Fruit fly (Drosophila melanogaster) whole organism, embryonic: ENCODE measurements around the gene CG7029.
A peak's percentile ranks its signal among the peaks of the same experiment; 100 is the strongest.

ENCODE experiments used
- Abd-B ChIP-seq: fragments of 200-800 bp; sonication (Bioruptor generic); optimal IDR thresholded peaks from 2 replicates; lab custom pipeline; 2018; ENCODE audit warnings: missing biosample characterization, mild to moderate bottlenecking, missing genetic modification characterization, moderate library complexity
- Ada2b ChIP-seq: fragments of 200-800 bp; sonication (Bioruptor generic); IDR thresholded peaks from 2 replicates; pipeline ENCODE4 v1.3.6; 2022; ENCODE audit warnings: missing biosample characterization, missing genetic modification characterization
- Adf1 ChIP-seq: fragments of 200-800 bp; sonication (Bioruptor generic); IDR thresholded peaks from 2 replicates; pipeline ENCODE4 v1.3.6; 2022; ENCODE audit warnings: missing biosample characterization, missing genetic modification characterization
- CG10462 ChIP-seq: fragments of 200-800 bp; sonication (Bioruptor generic); optimal IDR thresholded peaks from 2 replicates; lab custom pipeline; 2016; ENCODE audit warnings: missing biosample characterization, missing genetic modification characterization
- CG10543 ChIP-seq: fragments of 200-800 bp; sonication (Bioruptor generic); optimal IDR thresholded peaks from 3 replicates; lab custom pipeline; 2017; ENCODE audit warnings: missing biosample characterization, mild to moderate bottlenecking, missing genetic modification characterization, moderate library complexity
- CG11695 ChIP-seq: fragments of 200-800 bp; sonication (Bioruptor generic); IDR thresholded peaks from 3 replicates; pipeline ENCODE4 v1.3.6; 2022; ENCODE audit warnings: missing biosample characterization, missing genetic modification characterization
- CG12236 ChIP-seq: fragments of 200-800 bp; sonication (Bioruptor generic); optimal IDR thresholded peaks from 2 replicates; lab custom pipeline; 2016; ENCODE audit warnings: missing biosample characterization, missing genetic modification characterization
- CG12942 ChIP-seq: fragments of 200-800 bp; sonication (Bioruptor generic); optimal IDR thresholded peaks from 3 replicates; lab custom pipeline; 2016; ENCODE audit warnings: missing biosample characterization, missing genetic modification characterization
- CG14014 ChIP-seq: fragments of 200-800 bp; sonication (Bioruptor generic); IDR thresholded peaks from 2 replicates; pipeline ENCODE4 v1.3.6; 2022; ENCODE audit warnings: missing biosample characterization, missing genetic modification characterization
- CG14050 ChIP-seq: fragments of 200-800 bp; sonication (Bioruptor generic); IDR thresholded peaks from 3 replicates; pipeline ENCODE4 v1.3.6; 2022; ENCODE audit warnings: missing biosample characterization, missing genetic modification characterization
- CG16863 ChIP-seq: fragments of 200-800 bp; sonication (Bioruptor generic); optimal IDR thresholded peaks from 3 replicates; lab custom pipeline; 2016; ENCODE audit warnings: missing biosample characterization, missing genetic modification characterization
- CG17186 ChIP-seq: fragments of 200-800 bp; sonication (Bioruptor generic); optimal IDR thresholded peaks from 3 replicates; lab custom pipeline; 2017; ENCODE audit warnings: missing biosample characterization, missing genetic modification reagents, missing genetic modification characterization
- CG1792 ChIP-seq: fragments of 200-800 bp; sonication (Bioruptor generic); optimal IDR thresholded peaks from 2 replicates; lab custom pipeline; 2016; ENCODE audit warnings: missing biosample characterization, missing genetic modification characterization
- CG18011 ChIP-seq: fragments of 200-800 bp; sonication (Bioruptor generic); optimal IDR thresholded peaks from 2 replicates; lab custom pipeline; 2017; ENCODE audit warnings: missing biosample characterization, missing genetic modification characterization, mild to moderate bottlenecking, moderate library complexity, missing genotype
- CG3065 ChIP-seq: fragments of 200-800 bp; sonication (Bioruptor generic); optimal IDR thresholded peaks from 2 replicates; lab custom pipeline; 2016; ENCODE audit warnings: missing biosample characterization, missing genetic modification characterization
- CG31388 ChIP-seq: fragments of 200-800 bp; sonication (Bioruptor generic); optimal IDR thresholded peaks from 2 replicates; lab custom pipeline; 2016; ENCODE audit warnings: missing biosample characterization, missing genetic modification characterization
- CG31441 ChIP-seq: fragments of 200-800 bp; sonication (Bioruptor generic); IDR thresholded peaks from 2 replicates; pipeline ENCODE4 v1.3.6; 2022; ENCODE audit warnings: missing biosample characterization, missing genetic modification characterization
- CG4854 ChIP-seq: fragments of 200-800 bp; sonication (Bioruptor generic); optimal IDR thresholded peaks from 2 replicates; lab custom pipeline; 2016; ENCODE audit warnings: missing biosample characterization, missing genetic modification characterization, inconsistent platforms
- CG6791 ChIP-seq: fragments of 200-800 bp; sonication (Bioruptor generic); IDR thresholded peaks from 3 replicates; pipeline ENCODE4 v1.3.6; 2022; ENCODE audit warnings: missing biosample characterization, missing genetic modification characterization; ENCODE audit not compliant: partially characterized antibody
- CG7556 ChIP-seq: fragments of 200-800 bp; sonication (Bioruptor generic); optimal IDR thresholded peaks from 2 replicates; lab custom pipeline; 2017; ENCODE audit warnings: missing biosample characterization, mild to moderate bottlenecking, missing genetic modification characterization
- CG7987 ChIP-seq: fragments of 200-800 bp; sonication (Bioruptor generic); optimal IDR thresholded peaks from 2 replicates; lab custom pipeline; 2018; ENCODE audit warnings: missing biosample characterization, mild to moderate bottlenecking, missing genetic modification characterization, moderate library complexity
- CG8765 ChIP-seq: fragments of 200-800 bp; sonication (Bioruptor generic); IDR thresholded peaks from 2 replicates; pipeline ENCODE4 v1.3.6; 2022; ENCODE audit warnings: missing biosample characterization, missing genetic modification characterization
- CG9797 ChIP-seq: fragments of 200-800 bp; sonication (Bioruptor generic); optimal IDR thresholded peaks from 3 replicates; lab custom pipeline; 2018; ENCODE audit warnings: missing biosample characterization, mild to moderate bottlenecking, missing genetic modification characterization
- CHES-1-like ChIP-seq: fragments of 200-800 bp; sonication (Bioruptor generic); optimal IDR thresholded peaks from 2 replicates; lab custom pipeline; 2016; ENCODE audit warnings: missing biosample characterization, missing genetic modification characterization
- CoRest ChIP-seq: fragments of 200-800 bp; sonication (Bioruptor generic); optimal IDR thresholded peaks from 3 replicates; lab custom pipeline; 2018; ENCODE audit warnings: missing biosample characterization, mild to moderate bottlenecking, missing genetic modification characterization, moderate library complexity
- D ChIP-seq, 2 experiments: fragments of 200-800 bp in 1 of 2; fragments of >200 bp in 1 of 2; sonication (Bioruptor generic) in 1 of 2; optimal IDR thresholded peaks; 2 replicates in 1 of 2; 3 replicates in 1 of 2; lab custom pipeline; 2017; ENCODE audit warnings: mild to moderate bottlenecking in 1 of 2, missing biosample characterization in 1 of 2, missing genetic modification characterization in 1 of 2, missing genetic modification reagents in 1 of 2
- Dip2 ChIP-seq: fragments of 200-800 bp; sonication (Bioruptor generic); IDR thresholded peaks from 2 replicates; pipeline ENCODE4 v1.3.6; 2022; ENCODE audit warnings: missing biosample characterization, missing genetic modification characterization
- Doc2 ChIP-seq: fragments of 200-800 bp; sonication (Bioruptor generic); IDR thresholded peaks from 2 replicates; pipeline ENCODE4 v1.3.6; 2022; ENCODE audit warnings: missing biosample characterization, missing genetic modification characterization
- Doc3 ChIP-seq: fragments of 200-800 bp; sonication (Bioruptor generic); IDR thresholded peaks from 3 replicates; pipeline ENCODE4 v1.3.6; 2022; ENCODE audit warnings: missing biosample characterization, missing genetic modification characterization; ENCODE audit not compliant: partially characterized antibody
- Fer3 ChIP-seq: fragments of 200-800 bp; sonication (Bioruptor generic); optimal IDR thresholded peaks from 2 replicates; lab custom pipeline; 2018; ENCODE audit warnings: missing biosample characterization, mild to moderate bottlenecking, missing genetic modification characterization, moderate library complexity
- HHEX ChIP-seq: fragments of 200-800 bp; sonication (Bioruptor generic); optimal IDR thresholded peaks from 3 replicates; lab custom pipeline; 2017; ENCODE audit warnings: missing biosample characterization, mild to moderate bottlenecking, missing genetic modification characterization, missing genetic modification reagents
- Hand ChIP-seq: fragments of 200-800 bp; sonication (Bioruptor generic); optimal IDR thresholded peaks from 2 replicates; lab custom pipeline; 2017; ENCODE audit warnings: mild to moderate bottlenecking, missing biosample characterization, missing genetic modification reagents, missing genetic modification characterization
- Hey ChIP-seq: fragments of 200-800 bp; sonication (Bioruptor generic); optimal IDR thresholded peaks from 3 replicates; lab custom pipeline; 2018; ENCODE audit warnings: missing biosample characterization, mild to moderate bottlenecking, missing genetic modification characterization
- Hr39 ChIP-seq: fragments of >200 bp; optimal IDR thresholded peaks from 2 replicates; lab custom pipeline; 2017
- Oli ChIP-seq: fragments of 200-800 bp; sonication (Bioruptor generic); optimal IDR thresholded peaks from 2 replicates; lab custom pipeline; 2018; ENCODE audit warnings: missing biosample characterization, mild to moderate bottlenecking, missing genetic modification characterization, moderate library complexity
- Opbp ChIP-seq: fragments of 200-800 bp; sonication (Bioruptor generic); IDR thresholded peaks from 3 replicates; pipeline ENCODE4 v1.3.6; 2022; ENCODE audit warnings: missing biosample characterization, missing genetic modification characterization; ENCODE audit not compliant: partially characterized antibody
- chinmo ChIP-seq: fragments of 200-800 bp; sonication (Bioruptor generic); IDR thresholded peaks from 4 replicates; pipeline ENCODE4 v1.3.6; 2022; ENCODE audit warnings: missing biosample characterization, missing genetic modification characterization; ENCODE audit not compliant: partially characterized antibody
- crc ChIP-seq: fragments of 200-800 bp; sonication (Bioruptor generic); optimal IDR thresholded peaks from 2 replicates; lab custom pipeline; 2016; ENCODE audit warnings: missing biosample characterization, missing genetic modification characterization
- dm ChIP-seq: fragments of 200-800 bp; sonication (Bioruptor generic); optimal IDR thresholded peaks from 3 replicates; lab custom pipeline; 2016; ENCODE audit warnings: missing biosample characterization, missing genetic modification characterization
- gt ChIP-seq: fragments of 200-800 bp; sonication (Bioruptor generic); IDR thresholded peaks from 2 replicates; pipeline ENCODE4 v1.3.6; 2022; ENCODE audit warnings: missing biosample characterization, missing genetic modification characterization
- ham ChIP-seq: fragments of 200-800 bp; sonication (Bioruptor generic); IDR thresholded peaks from 2 replicates; pipeline ENCODE4 v1.3.6; 2022; ENCODE audit warnings: missing biosample characterization, missing genetic modification characterization
- hkb ChIP-seq, 2 experiments: fragments of 200-800 bp in 1 of 2; fragments of >200 bp in 1 of 2; sonication (Bioruptor generic) in 1 of 2; IDR thresholded peaks in 1 of 2; optimal IDR thresholded peaks in 1 of 2; 2 replicates each; pipeline versions ENCODE4 v1.3.6 to Lab custom; 2017 to 2022; ENCODE audit warnings: missing biosample characterization in 1 of 2, missing genetic modification characterization in 1 of 2
- pan ChIP-seq, 4 experiments: fragments of >200 bp in 3 of 4; fragments of 200-800 bp in 1 of 4; sonication (Bioruptor generic) in 1 of 4; optimal IDR thresholded peaks in 3 of 4; IDR thresholded peaks in 1 of 4; 2 replicates each; pipeline versions ENCODE4 v1.3.6 to Lab custom; 2017 to 2022; ENCODE audit warnings: missing biosample characterization in 2 of 4, missing genetic modification characterization in 2 of 4, mixed read lengths in 1 of 4
- run ChIP-seq: fragments of 200-800 bp; sonication (Bioruptor generic); optimal IDR thresholded peaks from 3 replicates; lab custom pipeline; 2018; ENCODE audit warnings: missing biosample characterization, mild to moderate bottlenecking, missing genetic modification characterization
- schlank ChIP-seq: fragments of 200-800 bp; sonication (Bioruptor generic); optimal IDR thresholded peaks from 2 replicates; lab custom pipeline; 2018; ENCODE audit warnings: missing biosample characterization, mild to moderate bottlenecking, missing genetic modification characterization
- scrt ChIP-seq: fragments of 200-800 bp; sonication (Bioruptor generic); optimal IDR thresholded peaks from 2 replicates; lab custom pipeline; 2018; ENCODE audit warnings: missing biosample characterization, mild to moderate bottlenecking, missing genetic modification characterization, moderate library complexity
- sens ChIP-seq: fragments of 200-800 bp; sonication (Bioruptor generic); peaks from one replicate; lab custom pipeline; 2016; ENCODE audit warnings: missing biosample characterization, missing genetic modification characterization
- slbo ChIP-seq: fragments of 200-800 bp; sonication (Bioruptor generic); IDR thresholded peaks from 2 replicates; pipeline ENCODE4 v1.3.6; 2022; ENCODE audit warnings: missing biosample characterization, missing genetic modification characterization
- tap ChIP-seq: fragments of 200-800 bp; optimal IDR thresholded peaks from 3 replicates; lab custom pipeline; 2019; ENCODE audit warnings: missing biosample characterization, mild to moderate bottlenecking, missing genetic modification characterization, moderate library complexity
- vvl ChIP-seq: fragments of 200-800 bp; sonication (Bioruptor generic); IDR thresholded peaks from 2 replicates; pipeline ENCODE4 v1.3.6; 2022; ENCODE audit warnings: missing biosample characterization, missing genetic modification characterization

The CG7029 gene

dm6 chr3R:22822729-22823128, 72.0 kb downstream of the CG7029 start (continued):
- TF ChIP-seq slbo (GFP tag; lab: Robert Waterston, UW) (peak; percentile 15; the same call in 1 of the 2 replicates), Hand (peak; percentile 19), run (tag; lab: Kevin White, UChicago) (no peak), Opbp (GFP tag; lab: Robert Waterston, UW) (no peak), CG18011 (GFP tag; lab: Kevin White, UChicago) (no peak), Ada2b (GFP tag; lab: Robert Waterston, UW) (no peak), CG10462 (GFP tag; lab: Kevin White, UChicago) (no peak), Hr39 (no peak), CHES-1-like (GFP tag; lab: Kevin White, UChicago) (no peak), chinmo (GFP tag; lab: Robert Waterston, UW) (no peak), ham (GFP tag; lab: Robert Waterston, UW) (no peak), Doc3 (GFP tag; lab: Robert Waterston, UW) (no peak), Adf1 (GFP tag; lab: Robert Waterston, UW) (no peak), D (optimal IDR thresholded peaks at IDR 0.05; lab: Kevin White, UChicago) (no peak), D (GFP tag; optimal IDR thresholded peaks at IDR 0.05; lab: Kevin White, UChicago) (no peak), CG12942 (no peak), CG16863 (no peak), dm (GFP tag; lab: Kevin White, UChicago) (no peak), schlank (tag; lab: Kevin White, UChicago) (no peak), CG1792 (no peak), CG3065 (GFP tag; lab: Kevin White, UChicago) (no peak), Doc2 (GFP tag; lab: Robert Waterston, UW) (no peak), CG9797 (GFP tag; lab: Kevin White, UChicago) (no peak), CG10543 (GFP tag; lab: Kevin White, UChicago) (peak; percentile 5), Oli (tag; lab: Kevin White, UChicago) (no peak), Dip2 (no peak), scrt (no peak), vvl (GFP tag; lab: Robert Waterston, UW) (no peak), CG17186 (GFP tag; lab: Kevin White, UChicago) (no peak), sens (GFP tag; lab: Kevin White, UChicago) (peak; percentile 32), HHEX (no peak), CG31388 (GFP tag; lab: Kevin White, UChicago) (no peak), gt (no peak), Abd-B (GFP tag; lab: Kevin White, UChicago) (no peak), CG14050 (GFP tag; lab: Robert Waterston, UW) (no peak), Hey (tag; lab: Kevin White, UChicago) (no peak), CG6791 (GFP tag; lab: Robert Waterston, UW) (no peak), CoRest (tag; lab: Kevin White, UChicago) (peak; percentile 12), CG14014 (GFP tag; lab: Robert Waterston, UW) (no peak), CG12236 (GFP tag; lab: Kevin White, UChicago) (no peak), CG4854 (GFP tag; lab: Kevin White, UChicago) (no peak), CG8765 (no peak), crc (GFP tag; lab: Kevin White, UChicago) (no peak), tap (tag; lab: Kevin White, UChicago) (no peak), CG7987 (no peak), Fer3 (tag; lab: Kevin White, UChicago) (peak; percentile 29), pan (optimal IDR thresholded peaks at IDR 0.05; lab: Kevin White, UChicago) (no peak), pan (GFP tag; optimal IDR thresholded peaks at IDR 0.05 in 1 of 2, IDR thresholded peaks at IDR 0.05 in 1 of 2) (no peak), hkb (optimal IDR thresholded peaks at IDR 0.05; lab: Kevin White, UChicago) (no peak), hkb (GFP tag; IDR thresholded peaks at IDR 0.05; lab: Robert Waterston, UW) (no peak), CG31441 (GFP tag; lab: Robert Waterston, UW) (0 out of 2 replicates have a peak, but pooled peaks have one; percentile 27), CG11695 (no peak), CG7556 (GFP tag; lab: Kevin White, UChicago) (peak; percentile 39)
